Worm (Caenorhabditis elegans) whole organism, L3 larva: Measurements from ENCODE around the gene cyp-44A1.

Experiments
- R02D3.7 ChIP-seq: fragments of 150-350 bp; optimal IDR thresholded peaks from 2 replicates; lab custom pipeline; 2014; ENCODE audit warnings: missing biosample characterization, missing genetic modification characterization
- aly-2 ChIP-seq: fragments of 150-350 bp; optimal IDR thresholded peaks from 2 replicates; lab custom pipeline; 2014; ENCODE audit warnings: missing biosample characterization, missing genetic modification characterization
- ceh-28 ChIP-seq: fragments of 150-350 bp; optimal IDR thresholded peaks from 2 replicates; lab custom pipeline; 2014; ENCODE audit warnings: missing biosample characterization, missing genetic modification reagents, missing genetic modification characterization
- ceh-82 ChIP-seq: fragments of 150-350 bp; optimal IDR thresholded peaks from 2 replicates; lab custom pipeline; 2014; ENCODE audit warnings: missing biosample characterization, missing genetic modification characterization
- egl-27 ChIP-seq: sonication (generic microtip); optimal IDR thresholded peaks from 4 replicates; lab custom pipeline; 2017; ENCODE audit warnings: missing biosample characterization, missing genetic modification reagents, missing genetic modification characterization
- egl-5 ChIP-seq: fragments of 150-350 bp; optimal IDR thresholded peaks from 2 replicates; lab custom pipeline; 2017; ENCODE audit warnings: missing biosample characterization, missing genetic modification reagents, missing genetic modification characterization, inconsistent platforms
- elt-1 ChIP-seq: fragments of 150-350 bp; optimal IDR thresholded peaks from 2 replicates; lab custom pipeline; 2014; ENCODE audit warnings: missing biosample characterization, missing genetic modification characterization
- elt-2 ChIP-seq: sonication (generic microtip); optimal IDR thresholded peaks from 2 replicates; lab custom pipeline; 2016; ENCODE audit warnings: missing genetic modification reagents, mild to moderate bottlenecking, missing genetic modification characterization, missing compliant biosample characterization
- elt-3 ChIP-seq, 3 experiments: fragments of 150-350 bp in 1 of 3; sonication (generic microtip) in 2 of 3; optimal IDR thresholded peaks; 2 replicates in 2 of 3; 4 replicates in 1 of 3; lab custom pipeline; 2014 to 2017; ENCODE audit warnings: missing biosample characterization in 3 of 3, missing genetic modification characterization in 3 of 3
- fkh-10 ChIP-seq: sonication (generic microtip); optimal IDR thresholded peaks from 2 replicates; lab custom pipeline; 2017; ENCODE audit warnings: missing biosample characterization, missing genetic modification reagents, missing genetic modification characterization
- fkh-2 ChIP-seq: fragments of 150-350 bp; optimal IDR thresholded peaks from 2 replicates; lab custom pipeline; 2014; ENCODE audit warnings: missing biosample characterization, missing genetic modification reagents, missing genetic modification characterization
- fos-1 ChIP-seq: fragments of 150-350 bp; optimal IDR thresholded peaks from 2 replicates; lab custom pipeline; 2014; ENCODE audit warnings: missing biosample characterization, missing genetic modification characterization
- jun-1 ChIP-seq: fragments of 150-350 bp; optimal IDR thresholded peaks from 2 replicates; lab custom pipeline; 2014; ENCODE audit warnings: missing biosample characterization, missing genetic modification reagents, missing genetic modification characterization
- lin-39 ChIP-seq: fragments of 150-350 bp; optimal IDR thresholded peaks from 2 replicates; lab custom pipeline; 2018; ENCODE audit warnings: missing biosample characterization, missing genetic modification reagents, missing genetic modification characterization
- lsy-12 ChIP-seq: sonication (generic microtip); optimal IDR thresholded peaks from 2 replicates; lab custom pipeline; 2016; ENCODE audit warnings: mild to moderate bottlenecking, missing genetic modification characterization, missing compliant biosample characterization
- mdl-1 ChIP-seq: fragments of 150-350 bp; optimal IDR thresholded peaks from 2 replicates; lab custom pipeline; 2014; ENCODE audit warnings: missing biosample characterization, missing genetic modification characterization
- mml-1 ChIP-seq: fragments of 150-350 bp; sonication (generic microtip); optimal IDR thresholded peaks from 3 replicates; lab custom pipeline; 2014; ENCODE audit warnings: missing biosample characterization, missing genetic modification characterization
- nfya-1 ChIP-seq: sonication (generic microtip); optimal IDR thresholded peaks from 2 replicates; lab custom pipeline; 2017; ENCODE audit warnings: missing genetic modification characterization, mild to moderate bottlenecking, missing compliant biosample characterization, antibody characterized with exemption, moderate library complexity; ENCODE audit not compliant: insufficient read depth
- nhr-11 ChIP-seq: fragments of 150-350 bp; optimal IDR thresholded peaks from 2 replicates; lab custom pipeline; 2014; ENCODE audit warnings: missing biosample characterization, missing genetic modification characterization
- nhr-23 ChIP-seq: fragments of 150-350 bp; optimal IDR thresholded peaks from 2 replicates; lab custom pipeline; 2014; ENCODE audit warnings: missing biosample characterization, missing genetic modification reagents, missing genetic modification characterization
- nhr-237 ChIP-seq: fragments of 150-350 bp; optimal IDR thresholded peaks from 2 replicates; lab custom pipeline; 2014; ENCODE audit warnings: missing biosample characterization, missing genetic modification characterization
- nhr-25 ChIP-seq: sonication (generic microtip); optimal IDR thresholded peaks from 2 replicates; lab custom pipeline; 2017; ENCODE audit warnings: missing biosample characterization, missing genetic modification characterization
- nhr-77 ChIP-seq: fragments of 150-350 bp; optimal IDR thresholded peaks from 2 replicates; lab custom pipeline; 2014; ENCODE audit warnings: missing biosample characterization, missing genetic modification characterization
- pqm-1 ChIP-seq: fragments of 150-350 bp; optimal IDR thresholded peaks from 2 replicates; lab custom pipeline; 2017; ENCODE audit warnings: missing biosample characterization, missing genetic modification characterization, inconsistent platforms
- tbx-2 ChIP-seq: sonication (generic microtip); optimal IDR thresholded peaks from 2 replicates; lab custom pipeline; 2016; ENCODE audit warnings: mild to moderate bottlenecking, missing genetic modification characterization, missing compliant biosample characterization
- unc-62 ChIP-seq: fragments of 150-350 bp; sonication (generic microtip); optimal IDR thresholded peaks from 4 replicates; lab custom pipeline; 2014; ENCODE audit warnings: missing biosample characterization, missing genetic modification reagents, missing genetic modification characterization
- zag-1 ChIP-seq: fragments of 150-350 bp; optimal IDR thresholded peaks from 2 replicates; lab custom pipeline; 2014; ENCODE audit warnings: missing biosample characterization, missing genetic modification characterization
- ztf-11 ChIP-seq: fragments of 150-350 bp; optimal IDR thresholded peaks from 2 replicates; lab custom pipeline; 2014; ENCODE audit warnings: missing biosample characterization, missing genetic modification characterization
- ztf-4 ChIP-seq: fragments of 150-350 bp; optimal IDR thresholded peaks from 2 replicates; lab custom pipeline; 2014; ENCODE audit warnings: missing biosample characterization, missing genetic modification characterization

cyp-44A1 gene

ce11 chrII:5503760-5504159 is at the start of gene cyp-44A1:
Gene cyp-44A1, plus strand, starts transcription at chrII:5504044.
- TF ChIP-seq elt-2, result peak; percentile 67
- no peak for TF ChIP-seq nhr-11

- TF ChIP-seq elt-1 (tag; lab: Kevin White, UChicago) (no peak), nhr-237 (tag; lab: Kevin White, UChicago) (no peak), aly-2 (tag; lab: Kevin White, UChicago) (no peak), R02D3.7 (tag; lab: Kevin White, UChicago) (no peak), fos-1 (tag; lab: Kevin White, UChicago) (no peak), ztf-11 (tag; lab: Kevin White, UChicago) (no peak), mdl-1 (tag; lab: Kevin White, UChicago) (no peak), jun-1 (tag; lab: Kevin White, UChicago) (no peak), tbx-2 (no peak), unc-62 (GFP tag; lab: Kevin White, UChicago) (no peak), nfya-1 (tag; lab: Kevin White, UChicago) (no peak), elt-2 (no peak), mml-1 (tag; lab: Kevin White, UChicago) (no peak), nhr-23 (tag; lab: Kevin White, UChicago) (no peak), nhr-77 (tag; lab: Kevin White, UChicago) (no peak), ceh-28 (no peak)
Observed at ce11 chrII:5455650-5456355, 48.0 kb upstream of the cyp-44A1 start, which contains the start of gene daz-1. Gene daz-1, plus strand, starts transcription at chrII:5456305.

ce11 chrII:5458683-5459410 is 45.0 kb upstream of the cyp-44A1 start:
- TF ChIP-seq egl-27 (tag; lab: Kevin White, UChicago), result no peak
- no peak for TF ChIP-seq zag-1 (tag; lab: Kevin White, UChicago)
- no peak for TF ChIP-seq tbx-2
- TF ChIP-seq fkh-2, result no peak
- no peak for TF ChIP-seq egl-5
- TF ChIP-seq ceh-82, result no peak
- no peak for TF ChIP-seq ceh-28
- TF ChIP-seq lin-39 (tag; lab: Kevin White, UChicago), result no peak
- TF ChIP-seq elt-3 (tag; optimal IDR thresholded peaks at IDR 0.05; lab: Kevin White, UChicago), result peak in 1 of 3 experiments; percentile 16
- TF ChIP-seq, all 47 proteins: peak for 1

ce11 chrII:5459534-5459933 is 44.3 kb upstream of the cyp-44A1 start:
- no peak for TF ChIP-seq egl-5
- peak in 1 of 3 experiments; percentile 80 for TF ChIP-seq elt-3 (tag; optimal IDR thresholded peaks at IDR 0.05; lab: Kevin White, UChicago)
- TF ChIP-seq egl-27 (tag; lab: Kevin White, UChicago), result no peak
- no peak for TF ChIP-seq lsy-12 (tag; lab: Kevin White, UChicago)
- no peak for TF ChIP-seq elt-2
- no peak for TF ChIP-seq pqm-1 (tag; lab: Kevin White, UChicago)
- TF ChIP-seq R02D3.7 (tag; lab: Kevin White, UChicago), result no peak
- peak; percentile 38 for TF ChIP-seq nhr-25 (tag; lab: Kevin White, UChicago)
- TF ChIP-seq fkh-10, result no peak
- no peak for TF ChIP-seq ztf-4
- no peak for TF ChIP-seq jun-1 (tag; lab: Kevin White, UChicago)
- peak; percentile 12 for TF ChIP-seq nhr-23 (tag; lab: Kevin White, UChicago)

- TF ChIP-seq fos-1 (tag; lab: Kevin White, UChicago) (no peak), pqm-1 (tag; lab: Kevin White, UChicago) (peak; percentile 22), ceh-28 (peak; percentile 47)
Observed at ce11 chrII:5460911-5461310, 42.9 kb upstream of the cyp-44A1 start.

- peak; percentile 40 for TF ChIP-seq unc-62 (GFP tag; lab: Kevin White, UChicago)
- peak; percentile 58 for TF ChIP-seq fkh-10
- TF ChIP-seq lin-39 (tag; lab: Kevin White, UChicago), result peak; percentile 56
- TF ChIP-seq nfya-1 (tag; lab: Kevin White, UChicago), result peak; percentile 41
- no peak for TF ChIP-seq elt-1 (tag; lab: Kevin White, UChicago)
- no peak for TF ChIP-seq nhr-25 (tag; lab: Kevin White, UChicago)
- TF ChIP-seq, all 47 proteins: peak for 4
Observed at ce11 chrII:5463692-5464300, 40.0 kb upstream of the cyp-44A1 start.
